Worm (Caenorhabditis elegans): ENCODE measurements around the gene R10E11.6.

Gene R10E11.6

DNA sequence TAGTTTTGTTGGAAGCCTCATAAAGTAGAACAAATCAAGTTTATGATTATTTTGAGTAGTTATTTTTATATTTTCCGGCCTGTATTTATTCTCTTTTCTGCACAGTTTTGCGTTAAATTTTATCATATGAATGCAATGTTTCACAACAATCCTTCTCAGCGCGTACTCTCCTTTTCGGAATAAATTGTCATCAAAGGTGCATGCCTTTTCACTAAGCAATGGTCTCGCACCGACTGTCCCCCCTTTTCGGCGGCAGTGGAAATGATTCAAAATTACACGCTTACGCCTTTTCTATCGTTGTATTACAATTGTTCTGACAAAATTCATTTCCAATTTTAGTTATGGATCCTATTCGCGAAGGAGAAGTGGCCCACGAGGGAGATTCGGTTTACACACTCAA, 35.7 kb upstream of the R10E11.6 start, which contains the start of the genes iff-1 and cdk-1 (continued):
- TF ChIP-seq egl-13 (tag; optimal IDR thresholded peaks at IDR 0.05) = no peak
- peak; percentile 41 for TF ChIP-seq blmp-1 (tag; optimal IDR thresholded peaks at IDR 0.05)
- no peak for TF ChIP-seq Y116A8C.19 (tag; optimal IDR thresholded peaks at IDR 0.05; ENCODE audit: borderline replicate concordance)
- no peak for TF ChIP-seq unc-86 (tag; optimal IDR thresholded peaks at IDR 0.05)
- TF ChIP-seq aha-1 (tag; optimal IDR thresholded peaks at IDR 0.05) = no peak
- TF ChIP-seq ceh-88 (GFP tag; IDR thresholded peaks at IDR 0.05) = no peak
- TF ChIP-seq lin-14 (GFP tag; optimal IDR thresholded peaks at IDR 0.05) = no peak
- TF ChIP-seq efl-3 (GFP tag; optimal IDR thresholded peaks at IDR 0.05) = no peak
- no peak for TF ChIP-seq hlh-4 (tag; optimal IDR thresholded peaks at IDR 0.05)
- peak; percentile 56 for TF ChIP-seq nhr-85 (tag)
- no peak for TF ChIP-seq nhr-77 (tag; optimal IDR thresholded peaks at IDR 0.05)
- no peak for TF ChIP-seq isw-1 (GFP tag; IDR thresholded peaks at IDR 0.05)
- no peak for TF ChIP-seq unc-30 (tag; optimal IDR thresholded peaks at IDR 0.05)
- TF ChIP-seq irx-1 (tag; optimal IDR thresholded peaks at IDR 0.05) = no peak
- no peak for TF ChIP-seq aly-2 (tag; optimal IDR thresholded peaks at IDR 0.05)
- peak; percentile 30 for TF ChIP-seq lin-15B (tag; optimal IDR thresholded peaks at IDR 0.05)
- TF ChIP-seq nhr-71 (tag; optimal IDR thresholded peaks at IDR 0.05) = peak; percentile 24
- no peak for TF ChIP-seq unc-62 (GFP tag; optimal IDR thresholded peaks at IDR 0.05)
- TF ChIP-seq fkh-4 (tag; optimal IDR thresholded peaks at IDR 0.05; ENCODE audit: borderline replicate concordance) = no peak
- TF ChIP-seq nhr-76 (tag; optimal IDR thresholded peaks at IDR 0.05) = no peak
- TF ChIP-seq xbp-1 (tag; optimal IDR thresholded peaks at IDR 0.05) = peak; percentile 8
- TF ChIP-seq sox-4 (tag; optimal IDR thresholded peaks at IDR 0.05) = no peak
- TF ChIP-seq fos-1 (tag; optimal IDR thresholded peaks at IDR 0.05) = no peak
- TF ChIP-seq nhr-11 (tag; optimal IDR thresholded peaks at IDR 0.05) = no peak
- no peak for TF ChIP-seq ama-1 (optimal IDR thresholded peaks at IDR 0.05)
- no peak for TF ChIP-seq nhr-84 (tag; optimal IDR thresholded peaks at IDR 0.05)
- TF ChIP-seq zip-4 (GFP tag; optimal IDR thresholded peaks at IDR 0.05) = no peak
- peak; percentile 40 for TF ChIP-seq snu-23 (GFP tag; optimal IDR thresholded peaks at IDR 0.05)
- TF ChIP-seq nhr-12 (tag; optimal IDR thresholded peaks at IDR 0.05) = no peak
- TF ChIP-seq lir-3 (tag; optimal IDR thresholded peaks at IDR 0.05; ENCODE audit: poor library complexity) = no peak
- no peak for TF ChIP-seq zag-1 (tag; optimal IDR thresholded peaks at IDR 0.05)
- no peak for TF ChIP-seq F16B12.6 (tag; optimal IDR thresholded peaks at IDR 0.05)
- no peak for TF ChIP-seq snpc-4 (tag; optimal IDR thresholded peaks at IDR 0.05)
- peak; percentile 2 for TF ChIP-seq swsn-7 (tag; optimal IDR thresholded peaks at IDR 0.05)
- no peak for TF ChIP-seq ets-5 (GFP tag; IDR thresholded peaks at IDR 0.05)
- no peak for TF ChIP-seq fkh-8 (tag; optimal IDR thresholded peaks at IDR 0.05)
- peak; percentile 87 to 95 for TF ChIP-seq efl-1 (optimal IDR thresholded peaks at IDR 0.05)
- TF ChIP-seq efl-1 (GFP tag; optimal IDR thresholded peaks at IDR 0.05 in 1 of 2) = peak; percentile 89 to 98
- TF ChIP-seq ceh-82 (tag; optimal IDR thresholded peaks at IDR 0.05) = peak in 1 of 3 experiments; percentile 47
- TF ChIP-seq nhr-20 (tag; optimal IDR thresholded peaks at IDR 0.05) = no peak
- TF ChIP-seq egl-27 (tag; optimal IDR thresholded peaks at IDR 0.05) = no peak
- no peak for TF ChIP-seq C04F5.9 (tag; optimal IDR thresholded peaks at IDR 0.05)
- TF ChIP-seq C34B4.2 (tag; optimal IDR thresholded peaks at IDR 0.05) = no peak
- TF ChIP-seq mep-1 (tag; optimal IDR thresholded peaks at IDR 0.05) = no peak
- TF ChIP-seq elt-3 (tag; optimal IDR thresholded peaks at IDR 0.05) = no peak
- TF ChIP-seq rnt-1 (tag; optimal IDR thresholded peaks at IDR 0.05) = peak; percentile 43
- no peak for TF ChIP-seq ceh-63 (GFP tag; optimal IDR thresholded peaks at IDR 0.05)
- TF ChIP-seq sptf-1 (tag; optimal IDR thresholded peaks at IDR 0.05) = no peak
- peak; percentile 79 to 90 (median 86) for TF ChIP-seq dpl-1 (GFP tag; optimal IDR thresholded peaks at IDR 0.05)
- TF ChIP-seq pqm-1 (tag; optimal IDR thresholded peaks at IDR 0.05) = no peak
- no peak for TF ChIP-seq nhr-237 (tag; optimal IDR thresholded peaks at IDR 0.05)
- TF ChIP-seq ztf-11 (tag; optimal IDR thresholded peaks at IDR 0.05) = no peak
- no peak for TF ChIP-seq lin-39 (tag; optimal IDR thresholded peaks at IDR 0.05)
- no peak for TF ChIP-seq alr-1 (tag; optimal IDR thresholded peaks at IDR 0.05; ENCODE audit: borderline replicate concordance)
- TF ChIP-seq mef-2 (tag; optimal IDR thresholded peaks at IDR 0.05) = no peak
